Worm (Caenorhabditis elegans): Measurements from ENCODE around the gene sad-1.

DNA sequence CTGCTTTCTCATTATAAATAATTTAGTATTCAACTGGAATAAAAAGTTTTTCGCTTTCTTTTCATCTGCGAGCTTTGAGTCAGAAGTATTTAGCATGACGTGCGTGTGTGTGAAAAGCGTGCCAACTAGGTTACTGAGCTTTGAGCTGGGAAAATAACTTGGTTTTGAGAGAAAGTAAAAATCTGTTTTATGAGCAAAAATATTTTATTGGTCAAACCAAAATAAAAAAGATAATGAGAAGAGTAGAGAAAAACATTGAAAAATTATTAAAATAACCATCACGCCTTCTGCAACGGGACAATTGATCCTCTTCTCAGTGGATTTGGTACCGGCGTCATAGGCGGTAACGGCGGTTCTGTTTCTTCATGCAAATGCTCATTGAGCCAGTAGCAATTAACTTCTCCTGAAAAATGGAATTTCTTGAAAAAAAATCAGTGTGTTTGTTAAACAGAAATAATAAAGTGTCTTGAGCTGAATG, 44.1 kb upstream of the sad-1 start:
- TF ChIP-seq ama-1 (optimal IDR thresholded peaks at IDR 0.05) = no peak
- TF ChIP-seq sea-1 (GFP tag; conservative IDR thresholded peaks at IDR 0.05) = no peak
- no peak for TF ChIP-seq F13C5.2 (tag; optimal IDR thresholded peaks at IDR 0.05)
- no peak for TF ChIP-seq flt-1 (GFP tag; IDR thresholded peaks at IDR 0.05)
- no peak for TF ChIP-seq tra-4 (tag; optimal IDR thresholded peaks at IDR 0.05)
- no peak for TF ChIP-seq tbx-37 (GFP tag; conservative IDR thresholded peaks at IDR 0.05)
- no peak for TF ChIP-seq hnd-1 (tag; optimal IDR thresholded peaks at IDR 0.05)
- TF ChIP-seq tbx-11 (GFP tag; IDR thresholded peaks at IDR 0.05) = no peak
- no peak for TF ChIP-seq ceh-36 (tag; optimal IDR thresholded peaks at IDR 0.05)
- no peak for TF ChIP-seq ceh-13 (GFP tag; optimal IDR thresholded peaks at IDR 0.05)
- no peak for TF ChIP-seq aly-1 (tag; optimal IDR thresholded peaks at IDR 0.05)
